Fruit fly (Drosophila melanogaster): Measurements from ENCODE around the gene mil.
A peak's percentile ranks its signal among the peaks of the same experiment; 100 is the strongest.

Gene mil

dm6 chr3R:27948421-27948906 lies 36.2 kb downstream of the mil start, which contains the start of gene Gp93:
Gp93 (plus strand) TSS chr3R:27948711.
- peak; percentile 16 for TF ChIP-seq Lpt (GFP tag; optimal IDR thresholded peaks at IDR 0.05)
- peak; percentile 51; the same call in 1 of the 2 replicates for TF ChIP-seq CG15336 (GFP tag; IDR thresholded peaks at IDR 0.05)
- TF ChIP-seq CG3032 (tag; optimal IDR thresholded peaks at IDR 0.05) = peak; percentile 71
- TF ChIP-seq Hr4 (GFP tag; optimal IDR thresholded peaks at IDR 0.05) = no peak
- TF ChIP-seq CG32006 (GFP tag; optimal IDR thresholded peaks at IDR 0.05) = peak; percentile 65
- peak; percentile 53 for TF ChIP-seq CG6808 (GFP tag; optimal IDR thresholded peaks at IDR 0.05)
- peak; percentile 51 for TF ChIP-seq Ets96B (tag; optimal IDR thresholded peaks at IDR 0.05)
- TF ChIP-seq svp (GFP tag) = peak; percentile 79
- peak; percentile 90 for TF ChIP-seq Eip78C (GFP tag)
- TF ChIP-seq cyc (GFP tag; optimal IDR thresholded peaks at IDR 0.05) = peak; percentile 9
- no peak for TF ChIP-seq CG1621 (tag; optimal IDR thresholded peaks at IDR 0.05)
- TF ChIP-seq pdm3 (GFP tag; optimal IDR thresholded peaks at IDR 0.05) = no peak
- TF ChIP-seq CG6792 (GFP tag; optimal IDR thresholded peaks at IDR 0.05) = peak; percentile 49
- peak; percentile 72 for TF ChIP-seq CG6163 (GFP tag; IDR thresholded peaks at IDR 0.05)
- peak; percentile 73 for TF ChIP-seq CG31627 (GFP tag; optimal IDR thresholded peaks at IDR 0.05)
- peak; percentile 61 for TF ChIP-seq CG34406 (GFP tag; optimal IDR thresholded peaks at IDR 0.05)
- TF ChIP-seq Sox15 (GFP tag; optimal IDR thresholded peaks at IDR 0.05) = peak; percentile 47
- TF ChIP-seq Gug (GFP tag; IDR thresholded peaks at IDR 0.05) = peak; percentile 46
- no peak for TF ChIP-seq OdsH (GFP tag; optimal IDR thresholded peaks at IDR 0.05)
- peak; percentile 49; the same call in 1 of the 2 replicates for TF ChIP-seq CG11294 (GFP tag; IDR thresholded peaks at IDR 0.05)
- TF ChIP-seq CG10631 (GFP tag; optimal IDR thresholded peaks at IDR 0.05) = no peak
- peak; percentile 74 for TF ChIP-seq esn (GFP tag; optimal IDR thresholded peaks at IDR 0.05)
- peak; percentile 29 for TF ChIP-seq dsx (GFP tag; optimal IDR thresholded peaks at IDR 0.05; ENCODE audit: poor library complexity, severe bottlenecking)
- peak; percentile 67; the same call in 2 of the 3 replicates for TF ChIP-seq eg (GFP tag; IDR thresholded peaks at IDR 0.05)
- TF ChIP-seq Sox14 (GFP tag; optimal IDR thresholded peaks at IDR 0.05) = peak; percentile 46
- TF ChIP-seq CG11902 (GFP tag; optimal IDR thresholded peaks at IDR 0.05) = no peak
- TF ChIP-seq CG16779 (tag; optimal IDR thresholded peaks at IDR 0.05) = no peak
- no peak for TF ChIP-seq Hr38 (GFP tag; optimal IDR thresholded peaks at IDR 0.05)
- no peak for TF ChIP-seq Met (GFP tag; optimal IDR thresholded peaks at IDR 0.05)
- TF ChIP-seq acj6 (GFP tag; optimal IDR thresholded peaks at IDR 0.05) = no peak
- peak; percentile 26 for TF ChIP-seq CG6854 (GFP tag; optimal IDR thresholded peaks at IDR 0.05)
- TF ChIP-seq Sox102F (GFP tag; optimal IDR thresholded peaks at IDR 0.05) = no peak
- TF ChIP-seq CG8632 (GFP tag; optimal IDR thresholded peaks at IDR 0.05) = peak; percentile 71
- peak; percentile 20 for TF ChIP-seq Eip75B (GFP tag; optimal IDR thresholded peaks at IDR 0.05)
- TF ChIP-seq net (GFP tag; optimal IDR thresholded peaks at IDR 0.05) = peak; percentile 66
- peak; percentile 25 for TF ChIP-seq fd59A (GFP tag; optimal IDR thresholded peaks at IDR 0.05)
- TF ChIP-seq lz (GFP tag; optimal IDR thresholded peaks at IDR 0.05) = peak; percentile 61
- TF ChIP-seq CG9139 (GFP tag; optimal IDR thresholded peaks at IDR 0.05) = no peak
- TF ChIP-seq topi (GFP tag; optimal IDR thresholded peaks at IDR 0.05) = no peak
- peak; percentile 64; the same call in 2 of the 3 replicates for TF ChIP-seq CG8119 (GFP tag; IDR thresholded peaks at IDR 0.05)
- peak in 1 of 2 experiments; percentile 35 for TF ChIP-seq salr (GFP tag; optimal IDR thresholded peaks at IDR 0.05)

dm6 chr3R:27953890-27954289 lies 41.6 kb downstream of the mil start, which contains the start of gene CG4951:
CG4951 (minus strand) TSS chr3R:27954112.
- no peak for TF ChIP-seq CG15336 (GFP tag; IDR thresholded peaks at IDR 0.05)

dm6 chr3R:27954533-27954932 lies 42.3 kb downstream of the mil start, which contains the start of gene Nep7:
Nep7 (plus strand) TSS chr3R:27954917.
- TF ChIP-seq lz (GFP tag; optimal IDR thresholded peaks at IDR 0.05) = no peak
- peak; percentile 35; the same call in 1 of the 2 replicates for TF ChIP-seq Gug (GFP tag; IDR thresholded peaks at IDR 0.05)
- TF ChIP-seq net (GFP tag; optimal IDR thresholded peaks at IDR 0.05) = no peak
- TF ChIP-seq CG34406 (GFP tag; optimal IDR thresholded peaks at IDR 0.05) = no peak
- no peak for TF ChIP-seq CG10631 (GFP tag; optimal IDR thresholded peaks at IDR 0.05)
- no peak for TF ChIP-seq fd59A (GFP tag; optimal IDR thresholded peaks at IDR 0.05)
- TF ChIP-seq dsx (GFP tag; optimal IDR thresholded peaks at IDR 0.05; ENCODE audit: poor library complexity, severe bottlenecking) = no peak
- TF ChIP-seq CG15336 (GFP tag; IDR thresholded peaks at IDR 0.05) = peak; percentile 42; the same call in 1 of the 2 replicates
- TF ChIP-seq svp (GFP tag) = peak; percentile 82
- no peak for TF ChIP-seq topi (GFP tag; optimal IDR thresholded peaks at IDR 0.05)
- no peak for TF ChIP-seq CG11902 (GFP tag; optimal IDR thresholded peaks at IDR 0.05)
- 0 out of 3 replicates have a peak, but pooled peaks have one; percentile 23 for TF ChIP-seq CG6163 (GFP tag; IDR thresholded peaks at IDR 0.05)
- TF ChIP-seq Sox15 (GFP tag; optimal IDR thresholded peaks at IDR 0.05) = no peak
- no peak for TF ChIP-seq ss (GFP tag; optimal IDR thresholded peaks at IDR 0.05)
- TF ChIP-seq CG31627 (GFP tag; optimal IDR thresholded peaks at IDR 0.05) = no peak
- TF ChIP-seq CG8119 (GFP tag; IDR thresholded peaks at IDR 0.05) = peak; percentile 38; the same call in 2 of the 3 replicates
- no peak for TF ChIP-seq CG4318 (GFP tag; optimal IDR thresholded peaks at IDR 0.05)
- TF ChIP-seq pdm3 (GFP tag; optimal IDR thresholded peaks at IDR 0.05) = no peak
- no peak for TF ChIP-seq spab (GFP tag; optimal IDR thresholded peaks at IDR 0.05)
- TF ChIP-seq Sox102F (GFP tag; optimal IDR thresholded peaks at IDR 0.05) = no peak
- no peak for TF ChIP-seq CG16779 (tag; optimal IDR thresholded peaks at IDR 0.05)
- TF ChIP-seq Hr39 (GFP tag; optimal IDR thresholded peaks at IDR 0.05) = no peak
- peak; percentile 66 for TF ChIP-seq eg (GFP tag; IDR thresholded peaks at IDR 0.05)
- peak; percentile 73 for TF ChIP-seq Eip78C (GFP tag)
- TF ChIP-seq OdsH (GFP tag; optimal IDR thresholded peaks at IDR 0.05) = no peak
- no peak for TF ChIP-seq salr (GFP tag; optimal IDR thresholded peaks at IDR 0.05)
- TF ChIP-seq CG8632 (GFP tag; optimal IDR thresholded peaks at IDR 0.05) = no peak
